Fruit fly (Drosophila melanogaster) whole organism, prepupa: ENCODE results near the gene CG6299.

ENCODE experiments used
- Blimp-1 ChIP-seq: fragments of 200-800 bp; sonication (Bioruptor generic); optimal IDR thresholded peaks from 3 replicates; lab custom pipeline; 2017; ENCODE audit warnings: missing biosample characterization, missing genetic modification characterization, mild to moderate bottlenecking, moderate library complexity, missing genetic modification reagents
- CG10631 ChIP-seq: fragments of 200-800 bp; sonication (Bioruptor generic); optimal IDR thresholded peaks from 2 replicates; lab custom pipeline; 2016; ENCODE audit warnings: missing biosample characterization, missing genetic modification characterization
- CG10669 ChIP-seq: fragments of 200-800 bp; sonication (Bioruptor generic); optimal IDR thresholded peaks from 3 replicates; lab custom pipeline; 2018; ENCODE audit warnings: missing biosample characterization, mild to moderate bottlenecking, missing genetic modification characterization, moderate library complexity
- CG11294 ChIP-seq: fragments of 200-800 bp; sonication (Bioruptor generic); IDR thresholded peaks from 2 replicates; pipeline ENCODE4 v1.3.6; 2022; ENCODE audit warnings: missing biosample characterization, missing genetic modification characterization
- CG11762 ChIP-seq: fragments of 200-800 bp; sonication (Bioruptor generic); optimal IDR thresholded peaks from 3 replicates; lab custom pipeline; 2016; ENCODE audit warnings: missing biosample characterization, missing genetic modification characterization; ENCODE audit not compliant: insufficient read depth
- CG11902 ChIP-seq: fragments of 200-800 bp; sonication (Bioruptor generic); optimal IDR thresholded peaks from 3 replicates; lab custom pipeline; 2016; ENCODE audit warnings: missing biosample characterization, missing genetic modification characterization
- CG15336 ChIP-seq: fragments of 200-800 bp; sonication (Bioruptor generic); IDR thresholded peaks from 2 replicates; pipeline ENCODE4 v1.3.6; 2022; ENCODE audit warnings: missing biosample characterization, missing genetic modification characterization
- CG1621 ChIP-seq: fragments of 200-800 bp; sonication (Bioruptor generic); optimal IDR thresholded peaks from 3 replicates; lab custom pipeline; 2018; ENCODE audit warnings: missing biosample characterization, mild to moderate bottlenecking, missing genetic modification characterization
- CG16779 ChIP-seq: fragments of 200-800 bp; sonication (Bioruptor generic); optimal IDR thresholded peaks from 3 replicates; lab custom pipeline; 2017; ENCODE audit warnings: missing biosample characterization, mild to moderate bottlenecking, missing genetic modification characterization
- CG3032 ChIP-seq: fragments of 200-800 bp; optimal IDR thresholded peaks from 2 replicates; lab custom pipeline; 2019; ENCODE audit warnings: missing biosample characterization, mild to moderate bottlenecking, missing genetic modification characterization, moderate library complexity
- CG34406 ChIP-seq: fragments of 200-800 bp; sonication (Bioruptor generic); optimal IDR thresholded peaks from 3 replicates; lab custom pipeline; 2016; ENCODE audit warnings: missing biosample characterization, missing genetic modification characterization
- CG4318 ChIP-seq: fragments of 200-800 bp; sonication (Bioruptor generic); optimal IDR thresholded peaks from 3 replicates; lab custom pipeline; 2017; ENCODE audit warnings: missing biosample characterization, mild to moderate bottlenecking, missing genetic modification characterization
- CG6276 ChIP-seq: fragments of 200-800 bp; sonication (Bioruptor generic); optimal IDR thresholded peaks from 2 replicates; lab custom pipeline; 2017; ENCODE audit warnings: missing biosample characterization, mild to moderate bottlenecking, missing genetic modification characterization
- CG6808 ChIP-seq: fragments of 200-800 bp; sonication (Bioruptor generic); optimal IDR thresholded peaks from 3 replicates; lab custom pipeline; 2017; ENCODE audit warnings: missing biosample characterization, missing genetic modification characterization, mild to moderate bottlenecking, moderate library complexity, missing genetic modification reagents
- CG7368 ChIP-seq: fragments of 200-800 bp; sonication (Bioruptor generic); optimal IDR thresholded peaks from 3 replicates; lab custom pipeline; 2016; ENCODE audit warnings: missing biosample characterization, missing genetic modification characterization
- CG8119 ChIP-seq: fragments of 200-800 bp; sonication (Bioruptor generic); IDR thresholded peaks from 3 replicates; pipeline ENCODE4 v1.3.6; 2022; ENCODE audit warnings: missing biosample characterization, missing genetic modification characterization
- CG8319 ChIP-seq: fragments of 200-800 bp; sonication (Bioruptor generic); optimal IDR thresholded peaks from 3 replicates; lab custom pipeline; 2016; ENCODE audit warnings: missing biosample characterization, missing genetic modification characterization
- CG8632 ChIP-seq: fragments of 200-800 bp; sonication (Bioruptor generic); optimal IDR thresholded peaks from 3 replicates; lab custom pipeline; 2016; ENCODE audit warnings: missing biosample characterization, missing genetic modification characterization
- CG9139 ChIP-seq: fragments of 200-800 bp; sonication (Bioruptor generic); optimal IDR thresholded peaks from 3 replicates; lab custom pipeline; 2017; ENCODE audit warnings: missing biosample characterization, mild to moderate bottlenecking, missing genetic modification characterization
- Eip75B ChIP-seq: fragments of 200-800 bp; sonication (Bioruptor generic); optimal IDR thresholded peaks from 3 replicates; lab custom pipeline; 2016; ENCODE audit warnings: missing biosample characterization, missing genetic modification characterization
- Eip78C ChIP-seq: fragments of 200-800 bp; sonication (Bioruptor generic); peaks from one replicate; lab custom pipeline; 2016; ENCODE audit warnings: missing biosample characterization, missing genetic modification characterization
- Eip93F ChIP-seq: fragments of 200-800 bp; sonication (Bioruptor generic); optimal IDR thresholded peaks from 2 replicates; lab custom pipeline; 2016; ENCODE audit warnings: missing biosample characterization, mild to moderate bottlenecking, missing genetic modification characterization
- Ets21C ChIP-seq: fragments of 200-800 bp; sonication (Bioruptor generic); optimal IDR thresholded peaks from 3 replicates; lab custom pipeline; 2016; ENCODE audit warnings: missing biosample characterization, missing genetic modification characterization
- Ets96B ChIP-seq: fragments of 200-800 bp; optimal IDR thresholded peaks from 2 replicates; lab custom pipeline; 2019; ENCODE audit warnings: missing biosample characterization, mild to moderate bottlenecking, missing genetic modification characterization, moderate library complexity
- Gug ChIP-seq: fragments of 200-800 bp; sonication (Bioruptor generic); IDR thresholded peaks from 2 replicates; pipeline ENCODE4 v1.3.6; 2022; ENCODE audit warnings: missing biosample characterization, missing genetic modification characterization
- Hr4 ChIP-seq: fragments of 200-800 bp; sonication (Bioruptor generic); optimal IDR thresholded peaks from 3 replicates; lab custom pipeline; 2016; ENCODE audit warnings: missing biosample characterization, missing genetic modification characterization
- Met ChIP-seq: fragments of 200-800 bp; sonication (Bioruptor generic); optimal IDR thresholded peaks from 3 replicates; lab custom pipeline; 2016; ENCODE audit warnings: missing biosample characterization, missing genetic modification characterization
- OdsH ChIP-seq: fragments of 200-800 bp; sonication (Bioruptor generic); optimal IDR thresholded peaks from 3 replicates; lab custom pipeline; 2016; ENCODE audit warnings: missing biosample characterization, missing genetic modification characterization
- Smox ChIP-seq: fragments of 200-800 bp; sonication (Bioruptor generic); optimal IDR thresholded peaks from 3 replicates; lab custom pipeline; 2016; ENCODE audit warnings: missing biosample characterization, missing genetic modification characterization
- Sox102F ChIP-seq: fragments of 200-800 bp; sonication (Bioruptor generic); optimal IDR thresholded peaks from 2 replicates; lab custom pipeline; 2016; ENCODE audit warnings: missing biosample characterization, mild to moderate bottlenecking, missing genetic modification characterization
- Sox14 ChIP-seq: fragments of 200-800 bp; sonication (Bioruptor generic); optimal IDR thresholded peaks from 3 replicates; lab custom pipeline; 2016; ENCODE audit warnings: missing biosample characterization, missing genetic modification characterization
- Sox15 ChIP-seq: fragments of 200-800 bp; sonication (Bioruptor generic); optimal IDR thresholded peaks from 3 replicates; lab custom pipeline; 2016; ENCODE audit warnings: missing biosample characterization, missing genetic modification characterization
- achi ChIP-seq: fragments of 200-800 bp; sonication (Bioruptor generic); optimal IDR thresholded peaks from 3 replicates; lab custom pipeline; 2016; ENCODE audit warnings: missing biosample characterization, missing genetic modification characterization
- acj6 ChIP-seq: fragments of 200-800 bp; sonication (Bioruptor generic); optimal IDR thresholded peaks from 3 replicates; lab custom pipeline; 2016; ENCODE audit warnings: missing biosample characterization, missing genetic modification characterization
- dac ChIP-seq: fragments of 200-800 bp; sonication (Bioruptor generic); optimal IDR thresholded peaks from 2 replicates; lab custom pipeline; 2017; ENCODE audit warnings: missing biosample characterization, mild to moderate bottlenecking, missing genetic modification characterization
- dsx ChIP-seq: fragments of 200-800 bp; optimal IDR thresholded peaks from 3 replicates; lab custom pipeline; 2019; ENCODE audit warnings: missing biosample characterization, mild to moderate bottlenecking, missing genetic modification characterization, moderate library complexity; ENCODE audit not compliant: poor library complexity, severe bottlenecking
- eg ChIP-seq: fragments of 200-800 bp; sonication (Bioruptor generic); IDR thresholded peaks from 3 replicates; pipeline ENCODE4 v1.3.6; 2022; ENCODE audit warnings: missing biosample characterization, missing genetic modification characterization
- esn ChIP-seq: fragments of 200-800 bp; sonication (Bioruptor generic); optimal IDR thresholded peaks from 2 replicates; lab custom pipeline; 2016; ENCODE audit warnings: missing biosample characterization, mild to moderate bottlenecking, missing genetic modification characterization, moderate library complexity
- fd59A ChIP-seq: fragments of 200-800 bp; sonication (Bioruptor generic); optimal IDR thresholded peaks from 2 replicates; lab custom pipeline; 2017; ENCODE audit warnings: missing biosample characterization, mild to moderate bottlenecking, missing genetic modification characterization, missing genetic modification reagents
- fd85E ChIP-seq: fragments of 200-800 bp; sonication (Bioruptor generic); optimal IDR thresholded peaks from 3 replicates; lab custom pipeline; 2016; ENCODE audit warnings: missing biosample characterization, missing genetic modification characterization
- lz ChIP-seq: fragments of 200-800 bp; sonication (Bioruptor generic); optimal IDR thresholded peaks from 3 replicates; lab custom pipeline; 2016; ENCODE audit warnings: missing biosample characterization, missing genetic modification characterization
- pdm3 ChIP-seq: fragments of 200-800 bp; sonication (Bioruptor generic); optimal IDR thresholded peaks from 3 replicates; lab custom pipeline; 2016; ENCODE audit warnings: missing biosample characterization, missing genetic modification characterization
- salr ChIP-seq, 2 experiments: fragments of 200-800 bp; sonication (Bioruptor generic); optimal IDR thresholded peaks; 3 replicates each; lab custom pipeline; 2016 to 2018; ENCODE audit warnings: missing biosample characterization in 2 of 2, missing genetic modification characterization in 2 of 2, mild to moderate bottlenecking in 1 of 2
- spab ChIP-seq: fragments of 200-800 bp; sonication (Bioruptor generic); optimal IDR thresholded peaks from 2 replicates; lab custom pipeline; 2017; ENCODE audit warnings: missing biosample characterization, mild to moderate bottlenecking, missing genetic modification characterization, missing genetic modification reagents
- ss ChIP-seq, 2 experiments: fragments of 200-800 bp; sonication (Bioruptor generic); optimal IDR thresholded peaks; 2 replicates in 1 of 2; 3 replicates in 1 of 2; lab custom pipeline; 2017 to 2018; ENCODE audit warnings: mild to moderate bottlenecking in 2 of 2, missing biosample characterization in 2 of 2, missing genetic modification characterization in 2 of 2, moderate library complexity in 1 of 2
- svp ChIP-seq: fragments of 200-800 bp; sonication (Bioruptor generic); peaks from one replicate; lab custom pipeline; 2016; ENCODE audit warnings: missing biosample characterization, missing genetic modification characterization
- topi ChIP-seq: fragments of 200-800 bp; sonication (Bioruptor generic); optimal IDR thresholded peaks from 3 replicates; lab custom pipeline; 2016; ENCODE audit warnings: missing biosample characterization, missing genetic modification characterization
- vri ChIP-seq: fragments of 200-800 bp; sonication (Bioruptor generic); optimal IDR thresholded peaks from 3 replicates; lab custom pipeline; 2016; ENCODE audit warnings: missing biosample characterization, mild to moderate bottlenecking, missing genetic modification characterization

Gene CG6299

dm6 chrX:15448809-15449208 lies 13.7 kb upstream of the CG6299 start (continued):
- TF ChIP-seq fd85E (no peak), CG10669 (GFP tag; lab: Kevin White, UChicago) (no peak), CG3032 (tag; lab: Kevin White, UChicago) (no peak), CG16779 (tag; lab: Kevin White, UChicago) (no peak), CG8119 (no peak), svp (GFP tag; lab: Kevin White, UChicago) (peak; percentile 50), CG15336 (peak; percentile 17; the same call in 1 of the 2 replicates), dac (GFP tag; lab: Kevin White, UChicago) (no peak)
- TF ChIP-seq, all 60 proteins: peak for 13

dm6 chrX:15449490-15450326 lies 12.8 kb upstream of the CG6299 start, which contains the start of the genes Scamp and Ahcy:
Gene Scamp, minus strand, starts transcription at chrX:15449883.
Gene Ahcy, plus strand, starts transcription at chrX:15450261.
- no peak for TF ChIP-seq Eip93F
- TF ChIP-seq eg (GFP tag; lab: Robert Waterston, UW), result no peak
- TF ChIP-seq Ets96B (tag; lab: Kevin White, UChicago), result no peak
- TF ChIP-seq Hr4 (GFP tag; lab: Kevin White, UChicago), result peak; percentile 32
- TF ChIP-seq pdm3 (GFP tag; lab: Kevin White, UChicago), result peak; percentile 26
- TF ChIP-seq svp (GFP tag; lab: Kevin White, UChicago), result peak; percentile 41
- no peak for TF ChIP-seq CG7368 (GFP tag; lab: Kevin White, UChicago)
- TF ChIP-seq CG11762 (GFP tag; lab: Kevin White, UChicago), result no peak
- TF ChIP-seq CG16779 (tag; lab: Kevin White, UChicago), result peak; percentile 10
- peak; percentile 4 for TF ChIP-seq achi (GFP tag; lab: Kevin White, UChicago)
- TF ChIP-seq Blimp-1 (GFP tag; lab: Kevin White, UChicago), result no peak
- TF ChIP-seq dsx (GFP tag; lab: Kevin White, UChicago), result no peak
- peak; percentile 30 for TF ChIP-seq Eip75B (GFP tag; lab: Kevin White, UChicago)
- no peak for TF ChIP-seq CG8632 (GFP tag; lab: Kevin White, UChicago)
- no peak for TF ChIP-seq vri (GFP tag; lab: Kevin White, UChicago)
- TF ChIP-seq CG10631 (GFP tag; lab: Kevin White, UChicago), result peak; percentile 26
- no peak for TF ChIP-seq fd85E
- no peak for TF ChIP-seq ss (GFP tag; optimal IDR thresholded peaks at IDR 0.05; lab: Kevin White, UChicago)
- TF ChIP-seq spab, result no peak
- no peak for TF ChIP-seq CG34406 (GFP tag; lab: Kevin White, UChicago)
- peak; percentile 54 for TF ChIP-seq Eip78C
- no peak for TF ChIP-seq dac (GFP tag; lab: Kevin White, UChicago)
- TF ChIP-seq topi (GFP tag; lab: Kevin White, UChicago), result no peak
- TF ChIP-seq Sox14 (GFP tag; lab: Kevin White, UChicago), result no peak
- TF ChIP-seq lz (GFP tag; lab: Kevin White, UChicago), result peak; percentile 28
- TF ChIP-seq Ets21C, result peak; percentile 10
- no peak for TF ChIP-seq CG8119
- TF ChIP-seq Met (GFP tag; lab: Kevin White, UChicago), result peak; percentile 45
- TF ChIP-seq Sox15 (GFP tag; lab: Kevin White, UChicago), result no peak
- no peak for TF ChIP-seq CG1621 (tag; lab: Kevin White, UChicago)
- TF ChIP-seq Sox102F (GFP tag; lab: Kevin White, UChicago), result peak; percentile 26
- peak; percentile 28 for TF ChIP-seq Smox
- TF ChIP-seq OdsH (GFP tag; lab: Kevin White, UChicago), result peak; percentile 27
- TF ChIP-seq CG11902, result no peak
- peak; percentile 45 for TF ChIP-seq esn (GFP tag; lab: Kevin White, UChicago)
- no peak for TF ChIP-seq fd59A (GFP tag; lab: Kevin White, UChicago)
- no peak for TF ChIP-seq CG6276
- no peak for TF ChIP-seq CG3032 (tag; lab: Kevin White, UChicago)
- TF ChIP-seq CG8319 (GFP tag; lab: Kevin White, UChicago), result no peak
- no peak for TF ChIP-seq CG6808 (GFP tag; lab: Kevin White, UChicago)
- no peak for TF ChIP-seq salr (GFP tag; optimal IDR thresholded peaks at IDR 0.05; lab: Kevin White, UChicago)
- TF ChIP-seq Gug (GFP tag; lab: Robert Waterston, UW), result no peak
- TF ChIP-seq CG4318 (GFP tag; lab: Kevin White, UChicago), result no peak
- TF ChIP-seq CG9139, result no peak
- TF ChIP-seq CG11294 (GFP tag; lab: Robert Waterston, UW), result no peak
- peak; percentile 12 for TF ChIP-seq acj6 (GFP tag; lab: Kevin White, UChicago)
